Fruit fly (Drosophila melanogaster) whole organism, embryonic: Measurements from ENCODE around the gene mtsh.

ENCODE experiments used
- BEAF-32 ChIP-seq: fragments of 200-800 bp; sonication (Bioruptor generic); optimal IDR thresholded peaks from 3 replicates; lab custom pipeline; 2017; ENCODE audit warnings: missing biosample characterization, missing genetic modification characterization, mild to moderate bottlenecking, moderate library complexity, missing genetic modification reagents
- Bteb2 ChIP-seq: fragments of 200-800 bp; sonication (Bioruptor generic); optimal IDR thresholded peaks from 2 replicates; lab custom pipeline; 2016; ENCODE audit warnings: missing biosample characterization, missing genetic modification characterization
- CG10366 ChIP-seq: fragments of 200-800 bp; sonication (Bioruptor generic); IDR thresholded peaks from 2 replicates; pipeline ENCODE4 v1.3.6; 2022; ENCODE audit warnings: missing biosample characterization, missing genetic modification characterization
- CG11093 ChIP-seq: fragments of 200-800 bp; sonication (Bioruptor generic); IDR thresholded peaks from 3 replicates; pipeline ENCODE4 v1.3.6; 2022; ENCODE audit warnings: missing biosample characterization, missing genetic modification characterization
- CG12219 ChIP-seq: fragments of 200-800 bp; sonication (Bioruptor generic); optimal IDR thresholded peaks from 3 replicates; lab custom pipeline; 2018; ENCODE audit warnings: missing biosample characterization, mild to moderate bottlenecking, missing genetic modification characterization
- CG12659 ChIP-seq: fragments of 200-800 bp; sonication (Bioruptor generic); optimal IDR thresholded peaks from 3 replicates; lab custom pipeline; 2017; ENCODE audit warnings: mild to moderate bottlenecking, missing biosample characterization, missing genetic modification reagents, missing genetic modification characterization
- CG17612 ChIP-seq: fragments of 200-800 bp; sonication (Bioruptor generic); IDR thresholded peaks from 2 replicates; pipeline ENCODE4 v1.3.6; 2022; ENCODE audit warnings: missing biosample characterization, missing genetic modification characterization
- CG18262 ChIP-seq: fragments of 200-800 bp; optimal IDR thresholded peaks from 3 replicates; lab custom pipeline; 2019; ENCODE audit warnings: missing biosample characterization, mild to moderate bottlenecking, missing genetic modification characterization, moderate library complexity
- CG18476 ChIP-seq: fragments of 200-800 bp; sonication (Bioruptor generic); optimal IDR thresholded peaks from 2 replicates; lab custom pipeline; 2016; ENCODE audit warnings: missing biosample characterization, mild to moderate bottlenecking, missing genetic modification characterization
- CG2199 ChIP-seq: fragments of 200-800 bp; sonication (Bioruptor generic); IDR thresholded peaks from 3 replicates; pipeline ENCODE4 v1.3.6; 2022; ENCODE audit warnings: missing biosample characterization, missing genetic modification characterization
- CG2678 ChIP-seq: fragments of 200-800 bp; sonication (Bioruptor generic); optimal IDR thresholded peaks from 3 replicates; lab custom pipeline; 2019; ENCODE audit warnings: missing biosample characterization, mild to moderate bottlenecking, missing genetic modification characterization, moderate library complexity
- CG32767 ChIP-seq: fragments of 200-800 bp; sonication (Bioruptor generic); IDR thresholded peaks from 2 replicates; pipeline ENCODE4 v1.3.6; 2022; ENCODE audit warnings: missing biosample characterization, missing genetic modification characterization
- CG34224 ChIP-seq: fragments of 200-800 bp; sonication (Bioruptor generic); IDR thresholded peaks from 3 replicates; pipeline ENCODE4 v1.3.6; 2022; ENCODE audit warnings: missing biosample characterization, missing genetic modification characterization; ENCODE audit not compliant: partially characterized antibody
- CG3995 ChIP-seq: fragments of 200-800 bp; sonication (Bioruptor generic); optimal IDR thresholded peaks from 3 replicates; lab custom pipeline; 2016; ENCODE audit warnings: missing biosample characterization, missing genetic modification characterization
- CG42726 ChIP-seq: fragments of 200-800 bp; sonication (Bioruptor generic); IDR thresholded peaks from 2 replicates; pipeline ENCODE4 v1.3.6; 2022; ENCODE audit warnings: missing biosample characterization, missing genetic modification characterization; ENCODE audit not compliant: partially characterized antibody
- CG4820 ChIP-seq: fragments of 200-800 bp; sonication (Bioruptor generic); optimal IDR thresholded peaks from 3 replicates; lab custom pipeline; 2016; ENCODE audit warnings: missing biosample characterization, missing genetic modification characterization
- CG7271 ChIP-seq: fragments of 200-800 bp; sonication (Bioruptor generic); optimal IDR thresholded peaks from 2 replicates; lab custom pipeline; 2018; ENCODE audit warnings: missing biosample characterization, mild to moderate bottlenecking, missing genetic modification characterization, moderate library complexity
- CG7745 ChIP-seq: fragments of 200-800 bp; sonication (Bioruptor generic); optimal IDR thresholded peaks from 2 replicates; lab custom pipeline; 2018; ENCODE audit warnings: missing biosample characterization, mild to moderate bottlenecking, missing genetic modification characterization, moderate library complexity
- CG9817 ChIP-seq: fragments of 200-800 bp; sonication (Bioruptor generic); optimal IDR thresholded peaks from 2 replicates; lab custom pipeline; 2018; ENCODE audit warnings: missing biosample characterization, mild to moderate bottlenecking, missing genetic modification characterization, moderate library complexity
- CG9932 ChIP-seq: fragments of 200-800 bp; sonication (Bioruptor generic); IDR thresholded peaks from 2 replicates; pipeline ENCODE4 v1.3.6; 2022; ENCODE audit warnings: missing biosample characterization, missing genetic modification characterization
- CTCF ChIP-seq: fragments of 200-800 bp; sonication (Bioruptor generic); optimal IDR thresholded peaks from 2 replicates; lab custom pipeline; 2017; ENCODE audit warnings: missing biosample characterization, mild to moderate bottlenecking, missing genetic modification characterization, moderate library complexity
- Chrac-16 ChIP-seq: fragments of 200-800 bp; sonication (Bioruptor generic); optimal IDR thresholded peaks from 3 replicates; lab custom pipeline; 2016; ENCODE audit warnings: missing biosample characterization, missing genetic modification characterization
- D19B ChIP-seq: fragments of 200-800 bp; sonication (Bioruptor generic); optimal IDR thresholded peaks from 2 replicates; lab custom pipeline; 2017; ENCODE audit warnings: missing biosample characterization, mild to moderate bottlenecking, missing genetic modification characterization
- Dref ChIP-seq: fragments of 200-800 bp; sonication (Bioruptor generic); IDR thresholded peaks from 2 replicates; pipeline ENCODE4 v1.3.6; 2022; ENCODE audit warnings: missing biosample characterization, missing genetic modification characterization
- Ets97D ChIP-seq: fragments of 200-800 bp; sonication (Bioruptor generic); optimal IDR thresholded peaks from 3 replicates; lab custom pipeline; 2016; ENCODE audit warnings: missing biosample characterization, missing genetic modification characterization
- Hmr ChIP-seq: fragments of 200-800 bp; sonication (Bioruptor generic); optimal IDR thresholded peaks from 3 replicates; lab custom pipeline; 2017; ENCODE audit warnings: mild to moderate bottlenecking, missing biosample characterization, missing genetic modification reagents, missing genetic modification characterization
- NK7.1 ChIP-seq: fragments of 200-800 bp; sonication (Bioruptor generic); optimal IDR thresholded peaks from 3 replicates; lab custom pipeline; 2016; ENCODE audit warnings: missing biosample characterization, missing genetic modification characterization
- Nf-YA ChIP-seq: fragments of 200-800 bp; sonication (Bioruptor generic); IDR thresholded peaks from 2 replicates; pipeline ENCODE4 v1.3.6; 2022; ENCODE audit warnings: missing biosample characterization, missing genetic modification characterization
- Rx ChIP-seq: fragments of 200-800 bp; sonication (Bioruptor generic); IDR thresholded peaks from 2 replicates; pipeline ENCODE4 v1.3.6; 2022; ENCODE audit warnings: missing biosample characterization, missing genetic modification characterization
- Sox102F ChIP-seq: fragments of 200-800 bp; sonication (Bioruptor generic); optimal IDR thresholded peaks from 2 replicates; lab custom pipeline; 2018; ENCODE audit warnings: missing biosample characterization, mild to moderate bottlenecking, missing genetic modification characterization, moderate library complexity
- TFAM ChIP-seq: fragments of 200-800 bp; sonication (Bioruptor generic); optimal IDR thresholded peaks from 2 replicates; lab custom pipeline; 2017; ENCODE audit warnings: missing biosample characterization, missing genetic modification characterization, inconsistent platforms
- Vsx1 ChIP-seq: fragments of 200-800 bp; sonication (Bioruptor generic); optimal IDR thresholded peaks from 2 replicates; lab custom pipeline; 2017; ENCODE audit warnings: missing biosample characterization, mild to moderate bottlenecking, missing genetic modification characterization, missing genetic modification reagents
- aop ChIP-seq: fragments of 200-800 bp; sonication (Bioruptor generic); IDR thresholded peaks from 2 replicates; pipeline ENCODE4 v1.3.6; 2022; ENCODE audit warnings: missing biosample characterization, missing genetic modification characterization
- chinmo ChIP-seq: fragments of 200-800 bp; sonication (Bioruptor generic); IDR thresholded peaks from 4 replicates; pipeline ENCODE4 v1.3.6; 2022; ENCODE audit warnings: missing biosample characterization, missing genetic modification characterization; ENCODE audit not compliant: partially characterized antibody
- chn ChIP-seq: fragments of 200-800 bp; sonication (Bioruptor generic); optimal IDR thresholded peaks from 2 replicates; lab custom pipeline; 2016; ENCODE audit warnings: missing biosample characterization, missing genetic modification characterization
- ewg ChIP-seq: fragments of 200-800 bp; sonication (Bioruptor generic); optimal IDR thresholded peaks from 3 replicates; lab custom pipeline; 2017; ENCODE audit warnings: mild to moderate bottlenecking, missing biosample characterization, missing genetic modification reagents, missing genetic modification characterization
- exex ChIP-seq: fragments of 200-800 bp; sonication (Bioruptor generic); optimal IDR thresholded peaks from 4 replicates; lab custom pipeline; 2018; ENCODE audit warnings: missing biosample characterization, mild to moderate bottlenecking, missing genetic modification characterization, moderate library complexity
- fd102C ChIP-seq: fragments of 200-800 bp; sonication (Bioruptor generic); optimal IDR thresholded peaks from 2 replicates; lab custom pipeline; 2018; ENCODE audit warnings: missing biosample characterization, mild to moderate bottlenecking, missing genetic modification characterization, moderate library complexity
- ftz-f1 ChIP-seq: fragments of 200-800 bp; sonication (Bioruptor generic); optimal IDR thresholded peaks from 2 replicates; lab custom pipeline; 2016; ENCODE audit warnings: missing biosample characterization, missing genetic modification characterization
- gcm ChIP-seq: fragments of 200-800 bp; sonication (Bioruptor generic); optimal IDR thresholded peaks from 2 replicates; lab custom pipeline; 2019; ENCODE audit warnings: missing biosample characterization, mild to moderate bottlenecking, missing genetic modification characterization, moderate library complexity
- grau ChIP-seq: fragments of 200-800 bp; optimal IDR thresholded peaks from 3 replicates; lab custom pipeline; 2019; ENCODE audit warnings: missing biosample characterization, mild to moderate bottlenecking, missing genetic modification characterization, moderate library complexity
- lab ChIP-seq: fragments of 200-800 bp; sonication (Bioruptor generic); optimal IDR thresholded peaks from 3 replicates; lab custom pipeline; 2017; ENCODE audit warnings: missing biosample characterization, missing genetic modification characterization, mild to moderate bottlenecking, moderate library complexity, missing genetic modification reagents
- peb ChIP-seq: fragments of 200-800 bp; sonication (Bioruptor generic); IDR thresholded peaks from 2 replicates; pipeline ENCODE4 v1.3.6; 2022; ENCODE audit warnings: missing biosample characterization, missing genetic modification characterization
- pnt ChIP-seq: fragments of 200-800 bp; sonication (Bioruptor generic); optimal IDR thresholded peaks from 3 replicates; lab custom pipeline; 2016; ENCODE audit warnings: missing biosample characterization, missing genetic modification characterization
- row ChIP-seq: fragments of 200-800 bp; sonication (Bioruptor generic); IDR thresholded peaks from 3 replicates; pipeline ENCODE4 v1.3.6; 2022; ENCODE audit warnings: missing biosample characterization, missing genetic modification characterization
- seq ChIP-seq: fragments of 200-800 bp; sonication (Bioruptor generic); IDR thresholded peaks from 2 replicates; pipeline ENCODE4 v1.3.6; 2022; ENCODE audit warnings: missing biosample characterization, missing genetic modification characterization
- slou ChIP-seq: fragments of 200-800 bp; sonication (Bioruptor generic); optimal IDR thresholded peaks from 3 replicates; lab custom pipeline; 2016; ENCODE audit warnings: missing biosample characterization, missing genetic modification characterization
- sug ChIP-seq: fragments of 200-800 bp; optimal IDR thresholded peaks from 2 replicates; lab custom pipeline; 2019; ENCODE audit warnings: missing biosample characterization, mild to moderate bottlenecking, missing genetic modification characterization, moderate library complexity
- tio ChIP-seq: fragments of 200-800 bp; sonication (Bioruptor generic); optimal IDR thresholded peaks from 2 replicates; lab custom pipeline; 2017; ENCODE audit warnings: missing biosample characterization, missing genetic modification characterization, inconsistent platforms
- vnd ChIP-seq: fragments of 200-800 bp; sonication (Bioruptor generic); IDR thresholded peaks from 3 replicates; pipeline ENCODE4 v1.3.6; 2022; ENCODE audit warnings: missing biosample characterization, missing genetic modification characterization; ENCODE audit not compliant: partially characterized antibody
- zf30C ChIP-seq: fragments of 200-800 bp; sonication (Bioruptor generic); optimal IDR thresholded peaks from 3 replicates; lab custom pipeline; 2018; ENCODE audit warnings: missing biosample characterization, mild to moderate bottlenecking, missing genetic modification characterization

The mtsh gene

DNA sequence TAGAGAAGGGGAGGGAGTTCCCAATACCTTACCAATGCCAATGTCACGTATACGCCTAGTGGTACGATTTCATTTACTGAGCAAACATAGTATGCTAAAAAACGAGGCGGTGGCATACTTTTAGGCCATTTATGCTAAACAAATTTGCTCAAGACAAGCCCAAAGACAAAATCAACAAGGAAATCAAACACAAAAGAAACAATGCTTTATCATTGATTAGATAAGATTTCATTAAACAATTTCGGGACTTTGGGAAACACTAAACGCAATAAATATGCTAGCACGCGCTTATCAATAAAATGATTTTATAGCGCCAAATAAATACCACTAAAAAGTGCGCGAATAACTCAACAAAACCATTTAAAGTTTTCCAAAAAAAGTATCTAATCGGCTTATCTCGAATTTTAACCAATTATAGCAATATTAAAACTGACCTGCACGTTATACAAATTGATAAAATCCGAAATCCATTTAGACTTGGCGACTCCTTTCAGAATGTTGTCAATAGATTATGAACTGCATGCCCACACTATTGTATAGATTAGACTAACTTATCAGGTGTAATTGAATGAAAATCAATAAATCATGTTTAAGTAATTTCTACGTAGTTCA is 31.0 kb upstream of the mtsh start (continued):
- TF ChIP-seq CG10366 (GFP tag; lab: Robert Waterston, UW) = no peak
- TF ChIP-seq Ets97D (GFP tag; lab: Kevin White, UChicago) = no peak
- TF ChIP-seq CG34224 (GFP tag; lab: Robert Waterston, UW) = no peak
- no peak for TF ChIP-seq CG32767 (GFP tag; lab: Robert Waterston, UW)
- TF ChIP-seq Hmr (GFP tag; lab: Kevin White, UChicago) = peak; percentile 74
- TF ChIP-seq Nf-YA (GFP tag; lab: Robert Waterston, UW) = no peak
- TF ChIP-seq CG4820 (GFP tag; lab: Kevin White, UChicago) = no peak
- TF ChIP-seq seq (GFP tag; lab: Robert Waterston, UW) = no peak
- TF ChIP-seq CG12219 (GFP tag; lab: Kevin White, UChicago) = peak; percentile 39
- TF ChIP-seq row (GFP tag; lab: Robert Waterston, UW) = no peak
- TF ChIP-seq CG7271 (tag; lab: Kevin White, UChicago) = no peak
- peak; percentile 30 for TF ChIP-seq Bteb2 (GFP tag; lab: Kevin White, UChicago)
- no peak for TF ChIP-seq TFAM (GFP tag; lab: Kevin White, UChicago)
- TF ChIP-seq CG9932 (GFP tag; lab: Robert Waterston, UW) = no peak
- peak; percentile 51 for TF ChIP-seq Vsx1 (GFP tag; lab: Kevin White, UChicago)
- TF ChIP-seq slou (GFP tag; lab: Kevin White, UChicago) = no peak
- no peak for TF ChIP-seq CG42726 (GFP tag; lab: Robert Waterston, UW)
- peak; percentile 68 for TF ChIP-seq CG2678 (tag; lab: Kevin White, UChicago)
- TF ChIP-seq CG7745 (tag; lab: Kevin White, UChicago) = no peak
- TF ChIP-seq chinmo = no peak
- TF ChIP-seq lab (GFP tag; lab: Kevin White, UChicago) = peak; percentile 78
- no peak for TF ChIP-seq ewg (GFP tag; lab: Kevin White, UChicago)
- TF ChIP-seq Rx (GFP tag; lab: Robert Waterston, UW) = no peak
- no peak for TF ChIP-seq CG18262
- no peak for TF ChIP-seq CG2199 (GFP tag; lab: Robert Waterston, UW)
- TF ChIP-seq sug (tag; lab: Kevin White, UChicago) = peak; percentile 46
- no peak for TF ChIP-seq NK7.1 (GFP tag; lab: Kevin White, UChicago)
- no peak for TF ChIP-seq aop
- TF ChIP-seq CG12659 (GFP tag; lab: Kevin White, UChicago) = peak; percentile 24
- TF ChIP-seq CG17612 (GFP tag; lab: Robert Waterston, UW) = no peak
- TF ChIP-seq fd102C (GFP tag; lab: Kevin White, UChicago) = no peak
- no peak for TF ChIP-seq Chrac-16
- TF ChIP-seq grau (tag; lab: Kevin White, UChicago) = peak; percentile 25
- TF ChIP-seq pnt = no peak
- peak; percentile 12 for TF ChIP-seq CG9817 (tag; lab: Kevin White, UChicago)
- no peak for TF ChIP-seq vnd (GFP tag; lab: Robert Waterston, UW)
- TF ChIP-seq ftz-f1 (GFP tag; lab: Kevin White, UChicago) = peak; percentile 50
- TF ChIP-seq CG3995 (GFP tag; lab: Kevin White, UChicago) = no peak
- peak; percentile 42 for TF ChIP-seq Sox102F (GFP tag; lab: Kevin White, UChicago)
- TF ChIP-seq gcm (GFP tag; lab: Kevin White, UChicago) = peak; percentile 14
- TF ChIP-seq chn (GFP tag; lab: Kevin White, UChicago) = no peak
- no peak for TF ChIP-seq tio (GFP tag; lab: Kevin White, UChicago)
- no peak for TF ChIP-seq CG11093
- TF ChIP-seq CG18476 = no peak
- no peak for TF ChIP-seq zf30C (GFP tag; lab: Kevin White, UChicago)
- no peak for TF ChIP-seq BEAF-32
- no peak for TF ChIP-seq Dref (GFP tag; lab: Robert Waterston, UW)
- peak; percentile 88 for TF ChIP-seq exex
- no peak for TF ChIP-seq peb
- no peak for TF ChIP-seq D19B (GFP tag; lab: Kevin White, UChicago)
- no peak for TF ChIP-seq CTCF (GFP tag; lab: Kevin White, UChicago)
